Worm (Caenorhabditis elegans): ENCODE data around the gene cutl-16.

The cutl-16 gene

ce11 chrII:6489711-6490184 is 48.5 kb downstream of the cutl-16 start, which contains the start of the genes snr-3 and rsp-5 (continued):
- TF ChIP-seq aly-2 (tag; optimal IDR thresholded peaks at IDR 0.05) = no peak
- TF ChIP-seq alr-1 (tag; optimal IDR thresholded peaks at IDR 0.05; ENCODE audit: borderline replicate concordance) = no peak
- peak; percentile 61 for TF ChIP-seq mep-1 (tag; optimal IDR thresholded peaks at IDR 0.05)
- TF ChIP-seq nhr-19 (GFP tag; conservative IDR thresholded peaks at IDR 0.05) = peak; percentile 74
- TF ChIP-seq ztf-11 (tag; optimal IDR thresholded peaks at IDR 0.05) = peak in 1 of 2 experiments; percentile 32
- TF ChIP-seq nhr-90 (tag; optimal IDR thresholded peaks at IDR 0.05; ENCODE audit: poor library complexity) = peak; percentile 51
- TF ChIP-seq snu-23 (GFP tag; optimal IDR thresholded peaks at IDR 0.05) = peak; percentile 70
- TF ChIP-seq isw-1 (GFP tag; IDR thresholded peaks at IDR 0.05) = peak; percentile 51
- peak; percentile 57 for TF ChIP-seq snpc-4 (tag; optimal IDR thresholded peaks at IDR 0.05)
- TF ChIP-seq C34B4.2 (tag; optimal IDR thresholded peaks at IDR 0.05) = no peak
- TF ChIP-seq ama-1 (optimal IDR thresholded peaks at IDR 0.05) = peak; percentile 15
- TF ChIP-seq ceh-8 (GFP tag; optimal IDR thresholded peaks at IDR 0.05) = no peak
- TF ChIP-seq xbp-1 (tag; optimal IDR thresholded peaks at IDR 0.05) = peak; percentile 55
- peak; percentile 73 for TF ChIP-seq rnt-1 (tag; optimal IDR thresholded peaks at IDR 0.05)
- peak; percentile 46 for TF ChIP-seq skn-1 (tag; optimal IDR thresholded peaks at IDR 0.05)
- peak; percentile 38 to 68 (median 63) for TF ChIP-seq ceh-82 (tag; optimal IDR thresholded peaks at IDR 0.05)
- peak; percentile 22 for TF ChIP-seq irx-1 (tag; optimal IDR thresholded peaks at IDR 0.05)
- TF ChIP-seq C04F5.9 (tag; optimal IDR thresholded peaks at IDR 0.05) = no peak
- TF ChIP-seq hpl-2 (GFP tag; optimal IDR thresholded peaks at IDR 0.05) = no peak
- TF ChIP-seq egl-27 (tag; optimal IDR thresholded peaks at IDR 0.05) = no peak
- no peak for TF ChIP-seq aha-1 (tag; optimal IDR thresholded peaks at IDR 0.05)
- no peak for TF ChIP-seq mab-9 (GFP tag; IDR thresholded peaks at IDR 0.05)
- TF ChIP-seq elt-2 (tag; optimal IDR thresholded peaks at IDR 0.05) = peak; percentile 32
- TF ChIP-seq lin-13 (GFP tag; optimal IDR thresholded peaks at IDR 0.05) = peak; percentile 67
- no peak for TF ChIP-seq hlh-4 (tag; optimal IDR thresholded peaks at IDR 0.05)
- TF ChIP-seq blmp-1 (tag; optimal IDR thresholded peaks at IDR 0.05) = peak; percentile 77
- TF ChIP-seq sup-37 (GFP tag; optimal IDR thresholded peaks at IDR 0.05) = no peak
- TF ChIP-seq C16A3.4 (tag; optimal IDR thresholded peaks at IDR 0.05) = peak; percentile 76
- peak; percentile 70 for TF ChIP-seq lin-15B (tag; optimal IDR thresholded peaks at IDR 0.05)
- TF ChIP-seq fkh-10 (GFP tag; optimal IDR thresholded peaks at IDR 0.05) = peak; percentile 19
- no peak for TF ChIP-seq nhr-12 (tag; optimal IDR thresholded peaks at IDR 0.05)
- no peak for TF ChIP-seq zip-4 (GFP tag; optimal IDR thresholded peaks at IDR 0.05)
- no peak for TF ChIP-seq vab-15 (tag; optimal IDR thresholded peaks at IDR 0.05)
- peak; percentile 78 to 91 for TF ChIP-seq lin-35 (GFP tag; optimal IDR thresholded peaks at IDR 0.05)
- no peak for TF ChIP-seq ceh-90 (tag; optimal IDR thresholded peaks at IDR 0.05)
- TF ChIP-seq nhr-85 (tag) = peak; percentile 84
- peak; percentile 71 to 86 (median 80) for TF ChIP-seq dpl-1 (GFP tag; optimal IDR thresholded peaks at IDR 0.05)
- TF ChIP-seq nhr-71 (tag; optimal IDR thresholded peaks at IDR 0.05) = peak; percentile 81
- TF ChIP-seq elt-3 (tag; optimal IDR thresholded peaks at IDR 0.05) = peak in 2 of 6 experiments; percentile 43 to 61
- TF ChIP-seq unc-130 (tag; optimal IDR thresholded peaks at IDR 0.05) = no peak
- TF ChIP-seq hlh-17 (GFP tag; optimal IDR thresholded peaks at IDR 0.05; ENCODE audit: borderline replicate concordance) = no peak
- no peak for TF ChIP-seq sptf-1 (tag; optimal IDR thresholded peaks at IDR 0.05)
- TF ChIP-seq unc-30 (tag; optimal IDR thresholded peaks at IDR 0.05) = no peak
- no peak for TF ChIP-seq ceh-63 (GFP tag; optimal IDR thresholded peaks at IDR 0.05)
- TF ChIP-seq nhr-237 (tag; optimal IDR thresholded peaks at IDR 0.05) = no peak
- TF ChIP-seq Y116A8C.19 (tag; optimal IDR thresholded peaks at IDR 0.05; ENCODE audit: borderline replicate concordance) = no peak
- TF ChIP-seq egl-13 (tag; optimal IDR thresholded peaks at IDR 0.05) = no peak
